Fruit fly (Drosophila melanogaster) whole organism, embryonic: ENCODE data around the gene CCHa1.
A peak's percentile ranks its signal among the peaks of the same experiment; 100 is the strongest.

Source experiments
- Antp ChIP-seq: fragments of 200-800 bp; sonication (Bioruptor generic); optimal IDR thresholded peaks from 3 replicates; lab custom pipeline; 2016; ENCODE audit warnings: missing biosample characterization, missing genetic modification characterization
- BtbVII ChIP-seq: fragments of 200-800 bp; sonication (Bioruptor generic); optimal IDR thresholded peaks from 3 replicates; lab custom pipeline; 2017; ENCODE audit warnings: missing biosample characterization, mild to moderate bottlenecking, missing genetic modification characterization
- CG10431 ChIP-seq: fragments of 200-800 bp; sonication (Bioruptor generic); optimal IDR thresholded peaks from 3 replicates; lab custom pipeline; 2018; ENCODE audit warnings: missing biosample characterization, mild to moderate bottlenecking, missing genetic modification characterization
- CG10462 ChIP-seq: fragments of 200-800 bp; sonication (Bioruptor generic); optimal IDR thresholded peaks from 2 replicates; lab custom pipeline; 2016; ENCODE audit warnings: missing biosample characterization, missing genetic modification characterization
- CG11093 ChIP-seq: fragments of 200-800 bp; sonication (Bioruptor generic); IDR thresholded peaks from 3 replicates; pipeline ENCODE4 v1.3.6; 2022; ENCODE audit warnings: missing biosample characterization, missing genetic modification characterization
- CG13296 ChIP-seq: fragments of 200-800 bp; sonication (Bioruptor generic); optimal IDR thresholded peaks from 3 replicates; lab custom pipeline; 2018; ENCODE audit warnings: missing biosample characterization, mild to moderate bottlenecking, missing genetic modification characterization
- CG1602 ChIP-seq: fragments of 200-800 bp; sonication (Bioruptor generic); optimal IDR thresholded peaks from 3 replicates; lab custom pipeline; 2016; ENCODE audit warnings: missing biosample characterization, missing genetic modification characterization
- CG17328 ChIP-seq: fragments of 200-800 bp; sonication (Bioruptor generic); IDR thresholded peaks from 2 replicates; pipeline ENCODE4 v1.3.6; 2022; ENCODE audit warnings: missing biosample characterization, missing genetic modification characterization
- CG1792 ChIP-seq: fragments of 200-800 bp; sonication (Bioruptor generic); optimal IDR thresholded peaks from 2 replicates; lab custom pipeline; 2016; ENCODE audit warnings: missing biosample characterization, missing genetic modification characterization
- CG18262 ChIP-seq: fragments of 200-800 bp; optimal IDR thresholded peaks from 3 replicates; lab custom pipeline; 2019; ENCODE audit warnings: missing biosample characterization, mild to moderate bottlenecking, missing genetic modification characterization, moderate library complexity
- CG32532 ChIP-seq: fragments of 200-800 bp; sonication (Bioruptor generic); IDR thresholded peaks from 2 replicates; pipeline ENCODE4 v1.3.6; 2022; ENCODE audit warnings: missing biosample characterization, missing genetic modification characterization
- CG3838 ChIP-seq: fragments of 200-800 bp; sonication (Bioruptor generic); optimal IDR thresholded peaks from 3 replicates; lab custom pipeline; 2016; ENCODE audit warnings: missing biosample characterization, missing genetic modification characterization
- CG42726 ChIP-seq: fragments of 200-800 bp; sonication (Bioruptor generic); IDR thresholded peaks from 2 replicates; pipeline ENCODE4 v1.3.6; 2022; ENCODE audit warnings: missing biosample characterization, missing genetic modification characterization; ENCODE audit not compliant: partially characterized antibody
- CG4328 ChIP-seq: fragments of 200-800 bp; sonication (Bioruptor generic); optimal IDR thresholded peaks from 3 replicates; lab custom pipeline; 2017; ENCODE audit warnings: missing biosample characterization, missing genetic modification reagents, missing genetic modification characterization
- CG7786 ChIP-seq: fragments of 200-800 bp; sonication (Bioruptor generic); optimal IDR thresholded peaks from 2 replicates; lab custom pipeline; 2016; ENCODE audit warnings: missing biosample characterization, missing genetic modification characterization
- CG8089 ChIP-seq: fragments of 200-800 bp; sonication (Bioruptor generic); optimal IDR thresholded peaks from 3 replicates; lab custom pipeline; 2016; ENCODE audit warnings: missing biosample characterization, missing genetic modification characterization
- CG8290 ChIP-seq, 3 experiments: fragments of 200-800 bp; sonication (Bioruptor generic); optimal IDR thresholded peaks; 2 replicates each; lab custom pipeline; 2016 to 2019; ENCODE audit warnings: missing biosample characterization in 3 of 3, missing genetic modification characterization in 3 of 3, mild to moderate bottlenecking in 2 of 3, moderate library complexity in 1 of 3
- CG8478 ChIP-seq: fragments of >200 bp; optimal IDR thresholded peaks from 2 replicates; lab custom pipeline; 2018
- Camta ChIP-seq: fragments of 200-800 bp; sonication (Bioruptor generic); optimal IDR thresholded peaks from 2 replicates; lab custom pipeline; 2016; ENCODE audit warnings: missing biosample characterization, missing genetic modification characterization
- D19B ChIP-seq: fragments of 200-800 bp; sonication (Bioruptor generic); optimal IDR thresholded peaks from 2 replicates; lab custom pipeline; 2017; ENCODE audit warnings: missing biosample characterization, mild to moderate bottlenecking, missing genetic modification characterization
- Deaf1 ChIP-seq: fragments of 200-800 bp; optimal IDR thresholded peaks from 3 replicates; lab custom pipeline; 2019; ENCODE audit warnings: missing biosample characterization, mild to moderate bottlenecking, missing genetic modification characterization, moderate library complexity
- Ets65A ChIP-seq: fragments of 200-800 bp; sonication (Bioruptor generic); peaks from one replicate; lab custom pipeline; 2016; ENCODE audit warnings: missing biosample characterization, missing genetic modification characterization
- HLH3B ChIP-seq: fragments of 200-800 bp; sonication (Bioruptor generic); IDR thresholded peaks from 2 replicates; pipeline ENCODE4 v1.3.6; 2022; ENCODE audit warnings: missing biosample characterization, missing genetic modification characterization
- HLH4C ChIP-seq: fragments of 200-800 bp; sonication (Bioruptor generic); IDR thresholded peaks from 3 replicates; pipeline ENCODE4 v1.3.6; 2022; ENCODE audit warnings: missing biosample characterization, missing genetic modification characterization; ENCODE audit not compliant: partially characterized antibody
- Hmr ChIP-seq: fragments of 200-800 bp; sonication (Bioruptor generic); optimal IDR thresholded peaks from 3 replicates; lab custom pipeline; 2017; ENCODE audit warnings: mild to moderate bottlenecking, missing biosample characterization, missing genetic modification reagents, missing genetic modification characterization
- Hr78 ChIP-seq, 2 experiments: fragments of 200-800 bp in 1 of 2; fragments of >200 bp in 1 of 2; sonication (Bioruptor generic) in 1 of 2; optimal IDR thresholded peaks; 2 replicates each; lab custom pipeline; 2017 to 2019; ENCODE audit warnings: missing biosample characterization in 2 of 2, missing genetic modification characterization in 2 of 2, mild to moderate bottlenecking in 1 of 2, moderate library complexity in 1 of 2
- Lpt ChIP-seq: fragments of >200 bp; optimal IDR thresholded peaks from 2 replicates; lab custom pipeline; 2018; ENCODE audit warnings: missing biosample characterization, missing genetic modification characterization
- MBD-R2 ChIP-seq: fragments of 200-800 bp; sonication (Bioruptor generic); IDR thresholded peaks from 2 replicates; pipeline ENCODE4 v1.3.6; 2022; ENCODE audit warnings: missing biosample characterization, missing genetic modification characterization
- NC2α ChIP-seq: fragments of 200-800 bp; sonication (Bioruptor generic); optimal IDR thresholded peaks from 2 replicates; lab custom pipeline; 2016; ENCODE audit warnings: missing biosample characterization, missing genetic modification characterization
- Optix ChIP-seq: fragments of 200-800 bp; sonication (Bioruptor generic); IDR thresholded peaks from 3 replicates; pipeline ENCODE4 v1.3.6; 2022; ENCODE audit warnings: missing biosample characterization, missing genetic modification characterization
- Sox102F ChIP-seq: fragments of 200-800 bp; sonication (Bioruptor generic); optimal IDR thresholded peaks from 2 replicates; lab custom pipeline; 2018; ENCODE audit warnings: missing biosample characterization, mild to moderate bottlenecking, missing genetic modification characterization, moderate library complexity
- Sry-β ChIP-seq: fragments of 200-800 bp; sonication (Bioruptor generic); optimal IDR thresholded peaks from 2 replicates; lab custom pipeline; 2018; ENCODE audit warnings: missing biosample characterization, mild to moderate bottlenecking, missing genetic modification characterization, moderate library complexity
- Sry-δ ChIP-seq: fragments of 200-800 bp; sonication (Bioruptor generic); optimal IDR thresholded peaks from 2 replicates; lab custom pipeline; 2016; ENCODE audit warnings: missing biosample characterization, missing genetic modification characterization
- Stat92E ChIP-seq, 3 experiments: fragments of >200 bp in 2 of 3; fragments of 200-800 bp in 1 of 3; sonication (Bioruptor generic) in 1 of 3; optimal IDR thresholded peaks; 2 replicates each; lab custom pipeline; 2017 to 2019; ENCODE audit warnings: missing biosample characterization in 3 of 3, missing genetic modification characterization in 3 of 3, mild to moderate bottlenecking in 1 of 3, moderate library complexity in 1 of 3
- bbx ChIP-seq: fragments of 200-800 bp; sonication (Bioruptor generic); IDR thresholded peaks from 2 replicates; pipeline ENCODE4 v1.3.6; 2022; ENCODE audit warnings: missing biosample characterization, missing genetic modification characterization; ENCODE audit not compliant: partially characterized antibody
- ci ChIP-seq: fragments of 200-800 bp; sonication (Bioruptor generic); IDR thresholded peaks from 3 replicates; pipeline ENCODE4 v1.3.6; 2022; ENCODE audit warnings: missing biosample characterization, missing genetic modification characterization
- dan ChIP-seq: fragments of 200-800 bp; sonication (Bioruptor generic); IDR thresholded peaks from 2 replicates; pipeline ENCODE4 v1.3.6; 2022; ENCODE audit warnings: missing biosample characterization, missing genetic modification characterization
- disco-r ChIP-seq: fragments of 200-800 bp; sonication (Bioruptor generic); optimal IDR thresholded peaks from 2 replicates; lab custom pipeline; 2016; ENCODE audit warnings: missing biosample characterization, missing genetic modification characterization
- dmrt99B ChIP-seq: fragments of 200-800 bp; sonication (Bioruptor generic); optimal IDR thresholded peaks from 2 replicates; lab custom pipeline; 2018; ENCODE audit warnings: missing biosample characterization, mild to moderate bottlenecking, missing genetic modification characterization, moderate library complexity
- en ChIP-seq: fragments of 200-800 bp; sonication (Bioruptor generic); optimal IDR thresholded peaks from 2 replicates; lab custom pipeline; 2016; ENCODE audit warnings: missing biosample characterization, missing genetic modification characterization
- eyg ChIP-seq: fragments of 200-800 bp; sonication (Bioruptor generic); optimal IDR thresholded peaks from 3 replicates; lab custom pipeline; 2016; ENCODE audit warnings: missing biosample characterization, missing genetic modification characterization
- gsb-n ChIP-seq: fragments of 200-800 bp; sonication (Bioruptor generic); optimal IDR thresholded peaks from 3 replicates; lab custom pipeline; 2018; ENCODE audit warnings: missing biosample characterization, mild to moderate bottlenecking, missing genetic modification characterization
- mam ChIP-seq: fragments of 200-800 bp; sonication (Bioruptor generic); optimal IDR thresholded peaks from 3 replicates; lab custom pipeline; 2016; ENCODE audit warnings: missing biosample characterization, missing genetic modification characterization
- otp ChIP-seq: fragments of 200-800 bp; sonication (Bioruptor generic); IDR thresholded peaks from 3 replicates; pipeline ENCODE4, ENCODE4 v1.3.6; 2022; ENCODE audit warnings: missing biosample characterization, missing genetic modification characterization
- ro ChIP-seq: fragments of 200-800 bp; sonication (Bioruptor generic); IDR thresholded peaks from 2 replicates; pipeline ENCODE4 v1.3.6; 2022; ENCODE audit warnings: missing biosample characterization, missing genetic modification characterization
- run ChIP-seq: fragments of 200-800 bp; sonication (Bioruptor generic); optimal IDR thresholded peaks from 3 replicates; lab custom pipeline; 2018; ENCODE audit warnings: missing biosample characterization, mild to moderate bottlenecking, missing genetic modification characterization
- sens ChIP-seq: fragments of 200-800 bp; sonication (Bioruptor generic); peaks from one replicate; lab custom pipeline; 2016; ENCODE audit warnings: missing biosample characterization, missing genetic modification characterization
- shn ChIP-seq: fragments of 200-800 bp; sonication (Bioruptor generic); optimal IDR thresholded peaks from 3 replicates; lab custom pipeline; 2016; ENCODE audit warnings: missing biosample characterization, missing genetic modification characterization
- tin ChIP-seq: fragments of 200-800 bp; sonication (Bioruptor generic); optimal IDR thresholded peaks from 3 replicates; lab custom pipeline; 2016; ENCODE audit warnings: missing biosample characterization, missing genetic modification characterization
- tll ChIP-seq, 2 experiments: fragments of 200-800 bp in 1 of 2; fragments of >200 bp in 1 of 2; sonication (Bioruptor generic) in 1 of 2; optimal IDR thresholded peaks; 2 replicates each; lab custom pipeline; 2017 to 2019; ENCODE audit warnings: missing biosample characterization in 2 of 2, missing genetic modification characterization in 2 of 2, mild to moderate bottlenecking in 1 of 2, moderate library complexity in 1 of 2
- zen ChIP-seq: fragments of 200-800 bp; sonication (Bioruptor generic); optimal IDR thresholded peaks from 3 replicates; lab custom pipeline; 2018; ENCODE audit warnings: missing biosample characterization, mild to moderate bottlenecking, missing genetic modification characterization, moderate library complexity

CCHa1 gene

dm6 chr3R:14122347-14122812 is 25.7 kb upstream of the CCHa1 start, which contains the start of the genes Abi and twf (continued):
- TF ChIP-seq MBD-R2 (GFP tag; lab: Robert Waterston, UW) = peak; percentile 79
- TF ChIP-seq Optix (GFP tag; lab: Robert Waterston, UW) = no peak
- peak; percentile 59 for TF ChIP-seq CG32532 (GFP tag; lab: Robert Waterston, UW)
- no peak for TF ChIP-seq otp (GFP tag; lab: Robert Waterston, UW)
- no peak for TF ChIP-seq CG8478 (lab: Kevin White, UChicago)
- TF ChIP-seq bbx (GFP tag; lab: Robert Waterston, UW) = no peak
- peak; percentile 71 for TF ChIP-seq tin (GFP tag; lab: Kevin White, UChicago)
- TF ChIP-seq Sry-δ (GFP tag; lab: Kevin White, UChicago) = peak; percentile 35
- peak; percentile 58 for TF ChIP-seq CG18262 (tag; lab: Kevin White, UChicago)
- no peak; the same call in 2 of the 3 replicates for TF ChIP-seq ci
- peak; percentile 23 for TF ChIP-seq CG13296 (GFP tag; lab: Kevin White, UChicago)
- no peak for TF ChIP-seq CG10431 (GFP tag; lab: Kevin White, UChicago)
- TF ChIP-seq HLH4C = no peak
- peak; percentile 80 for TF ChIP-seq CG1602 (GFP tag; lab: Kevin White, UChicago)
- peak; percentile 34 for TF ChIP-seq CG7786 (GFP tag; lab: Kevin White, UChicago)
- no peak for TF ChIP-seq run (tag; lab: Kevin White, UChicago)
- no peak for TF ChIP-seq CG42726
- TF ChIP-seq CG17328 (GFP tag; lab: Robert Waterston, UW) = peak; percentile 66; the same call in 1 of the 2 replicates
- TF ChIP-seq CG1792 (GFP tag; lab: Kevin White, UChicago) = no peak
- TF ChIP-seq Sox102F = peak; percentile 63
- TF ChIP-seq en = peak; percentile 17
- TF ChIP-seq dmrt99B (tag; lab: Kevin White, UChicago) = peak; percentile 49
- TF ChIP-seq ro (GFP tag; lab: Robert Waterston, UW) = no peak
- peak; percentile 39 for TF ChIP-seq shn
- TF ChIP-seq zen (tag; lab: Kevin White, UChicago) = peak; percentile 50
- peak; percentile 80 for TF ChIP-seq CG8290 (GFP tag; optimal IDR thresholded peaks at IDR 0.05; lab: Kevin White, UChicago)
- TF ChIP-seq CG8290 (tag; optimal IDR thresholded peaks at IDR 0.05; lab: Kevin White, UChicago) = peak in 1 of 2 experiments; percentile 38
- TF ChIP-seq Stat92E (GFP tag; optimal IDR thresholded peaks at IDR 0.05; lab: Kevin White, UChicago) = peak in 1 of 3 experiments; percentile 36
- TF ChIP-seq disco-r (GFP tag; lab: Kevin White, UChicago) = no peak
- TF ChIP-seq Deaf1 = peak; percentile 5
- no peak for TF ChIP-seq D19B
- no peak for TF ChIP-seq dan (GFP tag; lab: Robert Waterston, UW)
- TF ChIP-seq Ets65A = peak; percentile 80
- peak; percentile 6 for TF ChIP-seq BtbVII (GFP tag; lab: Kevin White, UChicago)
- TF ChIP-seq eyg (GFP tag; lab: Kevin White, UChicago) = no peak
- no peak for TF ChIP-seq CG11093 (GFP tag; lab: Robert Waterston, UW)
- peak; percentile 39 for TF ChIP-seq CG10462 (GFP tag; lab: Kevin White, UChicago)
- TF ChIP-seq Hmr (GFP tag; lab: Kevin White, UChicago) = peak; percentile 67
- TF ChIP-seq CG3838 (GFP tag; lab: Kevin White, UChicago) = peak; percentile 11
- TF ChIP-seq Sry-β (GFP tag; lab: Kevin White, UChicago) = peak; percentile 89
- TF ChIP-seq tll (GFP tag; optimal IDR thresholded peaks at IDR 0.05; lab: Kevin White, UChicago) = no peak
- peak; percentile 45 for TF ChIP-seq HLH3B (GFP tag; lab: Robert Waterston, UW)
- TF ChIP-seq gsb-n (tag; lab: Kevin White, UChicago) = peak; percentile 57
- TF ChIP-seq CG8089 (GFP tag; lab: Kevin White, UChicago) = peak; percentile 16
- no peak for TF ChIP-seq Hr78 (GFP tag; optimal IDR thresholded peaks at IDR 0.05; lab: Kevin White, UChicago)
- TF ChIP-seq NC2α (GFP tag; lab: Kevin White, UChicago) = no peak
- peak; percentile 73 for TF ChIP-seq mam (GFP tag; lab: Kevin White, UChicago)
- TF ChIP-seq sens = peak; percentile 95
- TF ChIP-seq CG4328 (GFP tag; lab: Kevin White, UChicago) = no peak
- TF ChIP-seq Lpt (GFP tag; lab: Kevin White, UChicago) = no peak
- TF ChIP-seq Camta (GFP tag; lab: Kevin White, UChicago) = peak; percentile 64
- no peak for TF ChIP-seq Antp (GFP tag; lab: Kevin White, UChicago)
